Fruit fly (Drosophila melanogaster): Measurements from ENCODE around the gene CG14710.

Gene CG14710

DNA sequence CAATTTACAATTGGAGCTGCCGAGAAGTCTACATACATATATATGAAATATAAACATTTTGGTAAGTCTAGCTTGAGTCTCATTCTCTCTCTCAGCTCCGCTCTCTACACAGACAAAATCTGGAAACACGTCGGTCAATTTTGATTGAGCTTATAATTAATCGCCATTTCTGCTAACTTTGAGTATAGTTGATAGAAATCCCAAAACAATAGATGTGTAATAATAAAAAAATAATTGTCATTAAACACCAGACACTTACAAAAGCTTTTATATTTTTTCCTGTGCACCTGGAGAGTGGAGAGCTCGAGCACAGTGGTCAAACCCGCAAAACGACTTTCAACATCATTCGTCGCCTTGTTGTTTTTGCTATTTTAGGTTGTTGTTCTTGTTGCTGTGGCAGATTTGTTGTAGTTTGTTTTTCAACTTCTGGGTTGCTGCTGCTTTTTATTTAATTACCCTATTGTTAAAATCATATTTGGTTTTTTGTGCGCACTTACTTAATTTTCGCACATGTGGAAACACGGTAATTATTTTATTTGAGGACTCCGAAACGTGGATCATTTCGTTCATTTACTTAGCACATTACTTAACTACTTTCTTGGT lies 36.8 kb downstream of the CG14710 start (continued):
- TF ChIP-seq Sox102F (GFP tag; optimal IDR thresholded peaks at IDR 0.05): peak; percentile 96
- peak; percentile 97 for TF ChIP-seq ranshi (GFP tag; IDR thresholded peaks at IDR 0.05)
- TF ChIP-seq sc (optimal IDR thresholded peaks at IDR 0.05): no peak
- peak; percentile 92 for TF ChIP-seq sc (GFP tag; optimal IDR thresholded peaks at IDR 0.05)
- peak; percentile 85 for TF ChIP-seq Hmx (GFP tag; optimal IDR thresholded peaks at IDR 0.05)
- TF ChIP-seq CG14441 (GFP tag; IDR thresholded peaks at IDR 0.05): peak; percentile 97
- peak; percentile 53 for TF ChIP-seq CTCF (GFP tag; optimal IDR thresholded peaks at IDR 0.05)
- peak; percentile 95 for TF ChIP-seq CG18262 (tag; optimal IDR thresholded peaks at IDR 0.05)
- peak; percentile 85 for TF ChIP-seq Nf-YB (GFP tag; optimal IDR thresholded peaks at IDR 0.05)
- peak; percentile 95 for TF ChIP-seq gcm (GFP tag; optimal IDR thresholded peaks at IDR 0.05)
- TF ChIP-seq H15 (GFP tag; IDR thresholded peaks at IDR 0.05): peak; percentile 97
- no peak for TF ChIP-seq Dll (GFP tag; IDR thresholded peaks at IDR 0.05; ENCODE audit: partially characterized antibody)
- peak; percentile 96 for TF ChIP-seq esg (GFP tag; conservative IDR thresholded peaks at IDR 0.05)
- peak; percentile 96 for TF ChIP-seq CG10147 (GFP tag; optimal IDR thresholded peaks at IDR 0.05)
- peak; percentile 98 for TF ChIP-seq ci (GFP tag; IDR thresholded peaks at IDR 0.05)
- TF ChIP-seq stc (GFP tag; IDR thresholded peaks at IDR 0.05): peak; percentile 96
- TF ChIP-seq Dip3 (GFP tag; optimal IDR thresholded peaks at IDR 0.05): peak; percentile 96
- peak; percentile 96 for TF ChIP-seq Oli (tag; optimal IDR thresholded peaks at IDR 0.05)
- peak; percentile 96 for TF ChIP-seq CrebB (tag; optimal IDR thresholded peaks at IDR 0.05)
- peak; percentile 81 for TF ChIP-seq CG10431 (GFP tag; optimal IDR thresholded peaks at IDR 0.05)
- TF ChIP-seq CG18011 (GFP tag; optimal IDR thresholded peaks at IDR 0.05): peak; percentile 86
- peak; percentile 97 for TF ChIP-seq Xbp1 (GFP tag; optimal IDR thresholded peaks at IDR 0.05)
- peak; percentile 90 for TF ChIP-seq CG12236 (GFP tag; optimal IDR thresholded peaks at IDR 0.05)
- peak; percentile 97 for TF ChIP-seq Awh (GFP tag; IDR thresholded peaks at IDR 0.05)
- peak; percentile 91 for TF ChIP-seq Bdp1 (GFP tag; optimal IDR thresholded peaks at IDR 0.05)
- TF ChIP-seq Nf-YA (GFP tag; IDR thresholded peaks at IDR 0.05): peak; percentile 96
- TF ChIP-seq HLH3B (GFP tag; IDR thresholded peaks at IDR 0.05): peak; percentile 96
- peak; percentile 92 for TF ChIP-seq CG7987 (GFP tag; optimal IDR thresholded peaks at IDR 0.05)
- peak; percentile 97 for TF ChIP-seq CG30403 (GFP tag; optimal IDR thresholded peaks at IDR 0.05)
- peak; percentile 94 for TF ChIP-seq CG13775 (GFP tag; optimal IDR thresholded peaks at IDR 0.05)
- TF ChIP-seq CG4282 (GFP tag; optimal IDR thresholded peaks at IDR 0.05): peak; percentile 87
- TF ChIP-seq CG11085 (GFP tag; IDR thresholded peaks at IDR 0.05): peak; percentile 94
- peak; percentile 77 for TF ChIP-seq CG2116 (GFP tag; optimal IDR thresholded peaks at IDR 0.05)
- peak; percentile 97 for TF ChIP-seq CG12071 (GFP tag; optimal IDR thresholded peaks at IDR 0.05)
- peak; percentile 97 for TF ChIP-seq Xrp1 (GFP tag; IDR thresholded peaks at IDR 0.05)
- no peak for TF ChIP-seq Opbp (GFP tag; IDR thresholded peaks at IDR 0.05; ENCODE audit: partially characterized antibody)
- TF ChIP-seq CG18764 (GFP tag; optimal IDR thresholded peaks at IDR 0.05): peak; percentile 90
- no peak for TF ChIP-seq HLH4C (GFP tag; IDR thresholded peaks at IDR 0.05; ENCODE audit: partially characterized antibody)
- TF ChIP-seq CG17829 (tag; optimal IDR thresholded peaks at IDR 0.05): peak; percentile 96
- TF ChIP-seq btn (GFP tag; optimal IDR thresholded peaks at IDR 0.05): peak; percentile 85
- TF ChIP-seq CG7745 (tag; optimal IDR thresholded peaks at IDR 0.05): peak; percentile 68
- peak; percentile 97 for TF ChIP-seq CG13424 (tag; optimal IDR thresholded peaks at IDR 0.05)
- TF ChIP-seq run (tag; optimal IDR thresholded peaks at IDR 0.05): peak; percentile 89
- TF ChIP-seq Adf1 (GFP tag; IDR thresholded peaks at IDR 0.05): peak; percentile 75
- TF ChIP-seq sd (tag; optimal IDR thresholded peaks at IDR 0.05): peak; percentile 85
- TF ChIP-seq wek (GFP tag; optimal IDR thresholded peaks at IDR 0.05): peak; percentile 84
- peak; percentile 97 for TF ChIP-seq ems (GFP tag; optimal IDR thresholded peaks at IDR 0.05)
- TF ChIP-seq jing (GFP tag; optimal IDR thresholded peaks at IDR 0.05): peak; percentile 88
- peak; percentile 95 for TF ChIP-seq cas (GFP tag; IDR thresholded peaks at IDR 0.05)
- TF ChIP-seq CG17912 (GFP tag; optimal IDR thresholded peaks at IDR 0.05): peak; percentile 41
- TF ChIP-seq eyg (GFP tag; optimal IDR thresholded peaks at IDR 0.05): peak; percentile 88
